Worm (Caenorhabditis elegans): ENCODE results near the gene vps-33.1.

Gene vps-33.1

ce11 chrIII:8684421-8684820 is 16.3 kb upstream of the vps-33.1 start, which contains the start of gene anmt-1:
TSS of gene anmt-1 (plus strand) at chrIII:8684808.
- TF ChIP-seq ceh-20 (GFP tag; IDR thresholded peaks at IDR 0.05) (no peak), mes-2 (tag; optimal IDR thresholded peaks at IDR 0.05; ENCODE audit: poor library complexity, severe bottlenecking) (peak; percentile 45), zip-11 (GFP tag; IDR thresholded peaks at IDR 0.05) (no peak)

DNA sequence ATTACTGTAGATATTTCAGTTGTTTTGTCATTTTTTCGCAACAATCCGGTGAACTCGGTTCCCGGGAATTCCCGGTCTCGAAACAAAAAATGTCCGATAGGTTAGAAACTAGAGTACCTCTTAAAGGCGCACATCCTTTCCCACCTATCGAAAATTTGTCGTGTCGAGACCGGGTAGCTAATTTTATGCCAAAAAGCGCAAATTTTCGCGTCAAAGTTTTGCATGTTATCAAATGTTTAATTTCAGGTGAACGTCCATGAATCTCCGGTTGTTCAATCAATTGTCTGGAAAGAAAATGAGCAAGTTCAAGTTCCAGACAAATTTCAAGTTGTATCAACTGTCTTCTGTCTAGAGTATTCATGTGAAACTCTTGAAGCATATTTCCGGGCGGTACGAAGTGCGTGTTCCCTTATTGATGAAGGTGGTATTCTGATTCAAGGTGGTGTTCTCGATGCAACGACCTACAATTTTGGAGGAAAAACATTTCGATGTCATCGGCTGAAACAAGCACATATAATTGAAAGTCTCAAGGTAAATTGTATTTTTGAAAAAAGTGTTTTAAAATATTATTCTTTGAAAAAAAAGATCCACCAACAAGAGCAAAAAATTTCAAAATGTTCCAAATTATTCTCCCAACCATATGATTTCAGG is 15.0 kb upstream of the vps-33.1 start:
- TF ChIP-seq nhr-11 (tag; optimal IDR thresholded peaks at IDR 0.05) (no peak), Y5F2A.4 (GFP tag; optimal IDR thresholded peaks at IDR 0.05) (peak; percentile 71), R02D3.7 (tag; optimal IDR thresholded peaks at IDR 0.05) (no peak), duxl-1 (tag; optimal IDR thresholded peaks at IDR 0.05; ENCODE audit: poor library complexity) (no peak), nhr-25 (tag; optimal IDR thresholded peaks at IDR 0.05; ENCODE audit: borderline replicate concordance, insufficient read depth) (no peak), nhr-48 (tag; optimal IDR thresholded peaks at IDR 0.05) (peak; percentile 45), nhr-10 (tag; optimal IDR thresholded peaks at IDR 0.05) (no peak), Y75B8A.6 (GFP tag; IDR thresholded peaks at IDR 0.05) (0 out of 2 replicates have a peak, but pooled peaks have one; percentile 37), ZK337.2 (GFP tag; IDR thresholded peaks at IDR 0.05) (no peak), ceh-82 (tag; optimal IDR thresholded peaks at IDR 0.05) (no peak), snpc-4 (tag; optimal IDR thresholded peaks at IDR 0.05) (no peak), lin-13 (GFP tag; optimal IDR thresholded peaks at IDR 0.05) (no peak), gei-8 (GFP tag; optimal IDR thresholded peaks at IDR 0.05) (no peak), zag-1 (tag; optimal IDR thresholded peaks at IDR 0.05) (no peak), mep-1 (tag; optimal IDR thresholded peaks at IDR 0.05) (peak; percentile 27), dmd-9 (GFP tag; IDR thresholded peaks at IDR 0.05) (no peak), spr-1 (tag; optimal IDR thresholded peaks at IDR 0.05) (no peak), attf-4 (tag; optimal IDR thresholded peaks at IDR 0.05) (no peak), T20F7.1 (GFP tag; optimal IDR thresholded peaks at IDR 0.05) (no peak), nhr-42 (GFP tag; IDR thresholded peaks at IDR 0.05) (peak; percentile 18; the same call in 1 of the 2 replicates), ceh-44 (GFP tag; IDR thresholded peaks at IDR 0.05) (no peak), fos-1 (tag; optimal IDR thresholded peaks at IDR 0.05) (no peak), lin-15B (tag; optimal IDR thresholded peaks at IDR 0.05) (no peak), skn-1 (tag; optimal IDR thresholded peaks at IDR 0.05) (no peak), madf-9 (GFP tag; conservative IDR thresholded peaks at IDR 0.05) (no peak), Y48G9A.11 (GFP tag; IDR thresholded peaks at IDR 0.05) (no peak), tag-97 (GFP tag; IDR thresholded peaks at IDR 0.05) (no peak), nhr-6 (tag; optimal IDR thresholded peaks at IDR 0.05) (no peak), unc-130 (GFP tag; optimal IDR thresholded peaks at IDR 0.05) (no peak), rbr-2 (tag; optimal IDR thresholded peaks at IDR 0.05) (no peak), T26A8.4 (GFP tag; IDR thresholded peaks at IDR 0.05) (peak; percentile 74; the same call in 1 of the 2 replicates), cey-2 (tag; optimal IDR thresholded peaks at IDR 0.05; ENCODE audit: borderline replicate concordance, insufficient read depth) (no peak), ztf-11 (tag; optimal IDR thresholded peaks at IDR 0.05) (no peak), lsy-2 (tag; optimal IDR thresholded peaks at IDR 0.05) (no peak), pqm-1 (tag; optimal IDR thresholded peaks at IDR 0.05) (no peak), daf-12 (tag; optimal IDR thresholded peaks at IDR 0.05) (no peak), mes-2 (tag; optimal IDR thresholded peaks at IDR 0.05; ENCODE audit: poor library complexity, severe bottlenecking) (peak; percentile 4), pha-4 (GFP tag; IDR thresholded peaks at IDR 0.05) (peak; percentile 69; the same call in 1 of the 2 replicates), pha-4 (tag; optimal IDR thresholded peaks at IDR 0.05) (no peak), dmd-6 (GFP tag; IDR thresholded peaks at IDR 0.05) (0 out of 2 replicates have a peak, but pooled peaks have one; percentile 23), set-16 (GFP tag; IDR thresholded peaks at IDR 0.05) (no peak), nhr-76 (tag; optimal IDR thresholded peaks at IDR 0.05) (no peak), spr-3 (GFP tag; optimal IDR thresholded peaks at IDR 0.05) (no peak), mdl-1 (tag; optimal IDR thresholded peaks at IDR 0.05) (no peak), nhr-41 (GFP tag; IDR thresholded peaks at IDR 0.05) (no peak), mdt-29 (GFP tag; IDR thresholded peaks at IDR 0.05) (0 out of 2 replicates have a peak, but pooled peaks have one; percentile 50), D1046.2 (GFP tag; IDR thresholded peaks at IDR 0.05) (no peak)
